Fruit fly (Drosophila melanogaster) whole organism, wandering third instar larva: ENCODE results near the gene CG13896.

Source experiments
- Abd-B ChIP-seq: fragments of >200 bp; optimal IDR thresholded peaks from 2 replicates; lab custom pipeline; 2017; ENCODE audit warnings: missing biosample characterization, missing genetic modification characterization
- CG32264 ChIP-seq: fragments of 200-800 bp; sonication (Bioruptor generic); optimal IDR thresholded peaks from 2 replicates; lab custom pipeline; 2016; ENCODE audit warnings: missing biosample characterization, missing genetic modification characterization
- CG9705 ChIP-seq: fragments of 200-800 bp; sonication (Bioruptor generic); optimal IDR thresholded peaks from 2 replicates; lab custom pipeline; 2018; ENCODE audit warnings: missing biosample characterization, mild to moderate bottlenecking, missing genetic modification characterization
- CrebA ChIP-seq: fragments of 200-800 bp; sonication (Bioruptor generic); optimal IDR thresholded peaks from 2 replicates; lab custom pipeline; 2016; ENCODE audit warnings: missing biosample characterization, mild to moderate bottlenecking, missing genetic modification characterization, borderline replicate concordance
- Dfd ChIP-seq: fragments of >200 bp; optimal IDR thresholded peaks from 2 replicates; lab custom pipeline; 2017; ENCODE audit warnings: missing biosample characterization, missing genetic modification characterization
- Dif ChIP-seq: fragments of 200-275, 200-300 bp; sonication (Bioruptor generic); optimal IDR thresholded peaks from 2 replicates; lab custom pipeline; 2018; ENCODE audit warnings: missing biosample characterization, missing genetic modification characterization; ENCODE audit not compliant: partially characterized antibody
- GATAd ChIP-seq: sonication (Bioruptor generic); optimal IDR thresholded peaks from 2 replicates; lab custom pipeline; 2016; ENCODE audit warnings: missing biosample characterization, missing genetic modification characterization
- HLH106 ChIP-seq: fragments of 200-800 bp; optimal IDR thresholded peaks from 3 replicates; lab custom pipeline; 2019; ENCODE audit warnings: missing biosample characterization, mild to moderate bottlenecking, missing genetic modification characterization, moderate library complexity
- Hnf4 ChIP-seq: fragments of 200-800 bp; sonication (Bioruptor generic); optimal IDR thresholded peaks from 2 replicates; lab custom pipeline; 2016; ENCODE audit warnings: missing biosample characterization, mild to moderate bottlenecking, missing genetic modification characterization
- Hr78 ChIP-seq: fragments of >200 bp; optimal IDR thresholded peaks from 2 replicates; lab custom pipeline; 2017; ENCODE audit warnings: missing biosample characterization, missing genetic modification characterization
- Hr83 ChIP-seq: fragments of 200-300 bp; sonication (Bioruptor generic); optimal IDR thresholded peaks from 2 replicates; lab custom pipeline; 2016; ENCODE audit warnings: missing biosample characterization, mild to moderate bottlenecking, missing genetic modification characterization, moderate library complexity; ENCODE audit not compliant: poor library complexity, severe bottlenecking
- Jra ChIP-seq: sonication (Bioruptor generic); optimal IDR thresholded peaks from 2 replicates; lab custom pipeline; 2016; ENCODE audit warnings: missing biosample characterization, missing genetic modification characterization
- Mio ChIP-seq: sonication (Bioruptor generic); optimal IDR thresholded peaks from 2 replicates; lab custom pipeline; 2016; ENCODE audit warnings: missing biosample characterization, missing genetic modification characterization
- Myc ChIP-seq: fragments of >200 bp; optimal IDR thresholded peaks from 2 replicates; lab custom pipeline; 2017
- N ChIP-seq: fragments of >200 bp; optimal IDR thresholded peaks from 2 replicates; lab custom pipeline; 2018; ENCODE audit warnings: missing biosample characterization, missing external identifiers, missing genetic modification characterization
- OdsH ChIP-seq: fragments of 200-800 bp; sonication (Bioruptor generic); optimal IDR thresholded peaks from 2 replicates; lab custom pipeline; 2016; ENCODE audit warnings: missing biosample characterization, mild to moderate bottlenecking, missing genetic modification characterization
- Rel ChIP-seq, 2 experiments: fragments of 200-800 bp; sonication (Bioruptor generic) in 1 of 2; optimal IDR thresholded peaks; 2 replicates in 1 of 2; 3 replicates in 1 of 2; lab custom pipeline; 2016 to 2019; ENCODE audit warnings: mild to moderate bottlenecking in 2 of 2, missing biosample characterization in 2 of 2, missing genetic modification characterization in 2 of 2, moderate library complexity in 1 of 2
- Sp1 ChIP-seq: fragments of 200-800 bp; sonication (Bioruptor generic); optimal IDR thresholded peaks from 3 replicates; lab custom pipeline; 2019; ENCODE audit warnings: missing biosample characterization, mild to moderate bottlenecking, missing genetic modification characterization, moderate library complexity
- br ChIP-seq: fragments of 200-800 bp; sonication (Bioruptor generic); optimal IDR thresholded peaks from 2 replicates; lab custom pipeline; 2016; ENCODE audit warnings: missing biosample characterization, missing genetic modification characterization
- brk ChIP-seq: fragments of 200-800 bp; sonication (Bioruptor generic); optimal IDR thresholded peaks from 2 replicates; lab custom pipeline; 2016; ENCODE audit warnings: missing biosample characterization, mild to moderate bottlenecking, missing genetic modification characterization
- dl ChIP-seq, 2 experiments: fragments of 175-275, 200-275 bp in 1 of 2; fragments of 200-275 bp in 1 of 2; sonication (Bioruptor generic); optimal IDR thresholded peaks; lab custom pipeline; 2018; ENCODE audit warnings: mild to moderate bottlenecking in 2 of 2, missing biosample characterization in 2 of 2, missing genetic modification characterization in 2 of 2, moderate library complexity in 2 of 2; ENCODE audit not compliant: partially characterized antibody in 2 of 2, insufficient read depth in 1 of 2
- dmrt93B ChIP-seq: fragments of 200-800 bp; sonication (Bioruptor generic); optimal IDR thresholded peaks from 2 replicates; lab custom pipeline; 2018; ENCODE audit warnings: missing biosample characterization, mild to moderate bottlenecking, missing genetic modification characterization
- ey ChIP-seq: fragments of 200-800 bp; sonication (Bioruptor generic); optimal IDR thresholded peaks from 2 replicates; lab custom pipeline; 2016; ENCODE audit warnings: missing biosample characterization, missing genetic modification characterization
- foxo ChIP-seq, 2 experiments: fragments of 200-800 bp; sonication (Bioruptor generic); optimal IDR thresholded peaks; 2 replicates in 1 of 2; 3 replicates in 1 of 2; lab custom pipeline; 2016 to 2017; ENCODE audit warnings: missing biosample characterization in 2 of 2, missing genetic modification characterization in 2 of 2
- fru ChIP-seq: fragments of 200-800 bp; sonication (Bioruptor generic); optimal IDR thresholded peaks from 3 replicates; lab custom pipeline; 2016; ENCODE audit warnings: missing biosample characterization, mild to moderate bottlenecking, missing genetic modification characterization
- h ChIP-seq: fragments of 200-800 bp; sonication (Bioruptor generic); optimal IDR thresholded peaks from 3 replicates; lab custom pipeline; 2016; ENCODE audit warnings: missing biosample characterization, mild to moderate bottlenecking, missing genetic modification characterization
- lola ChIP-seq: fragments of >200 bp; optimal IDR thresholded peaks from 2 replicates; lab custom pipeline; 2017; ENCODE audit warnings: missing biosample characterization, missing genetic modification characterization
- pan ChIP-seq: fragments of >200 bp; optimal IDR thresholded peaks from 2 replicates; lab custom pipeline; 2017
- psq ChIP-seq: fragments of 200-800 bp; sonication (Bioruptor generic); optimal IDR thresholded peaks from 3 replicates; lab custom pipeline; 2017; ENCODE audit warnings: missing biosample characterization, mild to moderate bottlenecking, missing genetic modification characterization, moderate library complexity
- rgr ChIP-seq: fragments of 200-800 bp; sonication (Bioruptor generic); optimal IDR thresholded peaks from 3 replicates; lab custom pipeline; 2016; ENCODE audit warnings: missing biosample characterization, mild to moderate bottlenecking, missing genetic modification characterization
- sage ChIP-seq: fragments of 200-800 bp; sonication (Bioruptor generic); optimal IDR thresholded peaks from 2 replicates; lab custom pipeline; 2016; ENCODE audit warnings: missing biosample characterization, mild to moderate bottlenecking, missing genetic modification characterization
- sv ChIP-seq: fragments of 200-800 bp; sonication (Bioruptor generic); optimal IDR thresholded peaks from 3 replicates; lab custom pipeline; 2016; ENCODE audit warnings: missing biosample characterization, missing genetic modification characterization
- tai ChIP-seq: sonication (Bioruptor generic); optimal IDR thresholded peaks from 2 replicates; lab custom pipeline; 2016; ENCODE audit warnings: missing biosample characterization, missing genetic modification characterization
- usp ChIP-seq: fragments of >200 bp; optimal IDR thresholded peaks from 2 replicates; lab custom pipeline; 2017; ENCODE audit warnings: missing biosample characterization, missing genetic modification characterization
- woc ChIP-seq: sonication (Bioruptor generic); optimal IDR thresholded peaks from 2 replicates; lab custom pipeline; 2016; ENCODE audit warnings: missing biosample characterization, mild to moderate bottlenecking, missing genetic modification characterization

Gene CG13896

DNA sequence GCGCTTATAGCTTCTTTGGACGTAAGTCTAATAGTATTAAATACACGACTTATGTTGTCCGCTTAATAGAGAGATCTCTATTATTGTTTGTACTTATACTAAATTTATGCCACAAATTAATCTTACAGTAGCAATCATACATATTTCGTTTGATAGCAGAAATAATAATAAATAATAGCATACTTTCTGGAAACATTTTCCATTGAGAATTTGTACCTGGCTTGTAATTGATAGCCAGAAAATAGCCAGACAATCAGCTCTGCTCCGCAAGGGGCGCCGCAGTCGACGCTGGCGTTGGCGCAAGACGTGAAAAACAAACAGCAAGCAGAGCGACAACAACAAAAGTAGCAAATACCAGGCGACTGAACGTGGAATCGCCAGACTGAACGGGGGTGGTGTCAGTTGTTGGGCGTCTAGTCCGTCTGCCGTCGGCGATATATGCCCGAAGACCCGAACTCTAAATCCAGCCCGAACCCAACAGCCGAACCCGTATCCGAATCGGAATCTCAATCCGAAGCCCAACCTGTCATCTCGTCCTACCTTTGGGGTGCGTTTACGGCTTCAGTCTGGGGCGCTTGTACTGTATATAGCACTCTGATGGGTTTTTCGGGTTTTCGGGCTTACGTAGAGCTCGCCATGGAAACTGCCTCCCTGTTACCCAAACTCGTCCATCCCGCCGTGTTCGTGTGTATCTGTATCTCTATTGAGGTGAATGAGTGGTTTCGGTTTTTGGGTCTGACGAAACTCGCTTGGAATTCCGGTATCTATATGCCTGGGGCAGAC lies 12.1 kb downstream of the CG13896 start (continued):
- TF ChIP-seq Hr83 (GFP tag; lab: Kevin White, UChicago) (no peak), Rel (GFP tag; optimal IDR thresholded peaks at IDR 0.05; lab: Kevin White, UChicago) (no peak), Rel (tag; optimal IDR thresholded peaks at IDR 0.05; lab: Kevin White, UChicago) (no peak), sv (GFP tag; lab: Kevin White, UChicago) (peak; percentile 33), br (GFP tag; lab: Kevin White, UChicago) (peak; percentile 47), CG32264 (no peak), Sp1 (GFP tag; lab: Kevin White, UChicago) (peak; percentile 42), psq (peak; percentile 32), HLH106 (tag; lab: Kevin White, UChicago) (peak; percentile 24), fru (peak; percentile 49), GATAd (GFP tag; lab: Kevin White, UChicago) (no peak), tai (no peak), Abd-B (GFP tag; lab: Kevin White, UChicago) (no peak), ey (GFP tag; lab: Kevin White, UChicago) (peak; percentile 35)
- TF ChIP-seq, all 38 proteins: peak for 14

DNA sequence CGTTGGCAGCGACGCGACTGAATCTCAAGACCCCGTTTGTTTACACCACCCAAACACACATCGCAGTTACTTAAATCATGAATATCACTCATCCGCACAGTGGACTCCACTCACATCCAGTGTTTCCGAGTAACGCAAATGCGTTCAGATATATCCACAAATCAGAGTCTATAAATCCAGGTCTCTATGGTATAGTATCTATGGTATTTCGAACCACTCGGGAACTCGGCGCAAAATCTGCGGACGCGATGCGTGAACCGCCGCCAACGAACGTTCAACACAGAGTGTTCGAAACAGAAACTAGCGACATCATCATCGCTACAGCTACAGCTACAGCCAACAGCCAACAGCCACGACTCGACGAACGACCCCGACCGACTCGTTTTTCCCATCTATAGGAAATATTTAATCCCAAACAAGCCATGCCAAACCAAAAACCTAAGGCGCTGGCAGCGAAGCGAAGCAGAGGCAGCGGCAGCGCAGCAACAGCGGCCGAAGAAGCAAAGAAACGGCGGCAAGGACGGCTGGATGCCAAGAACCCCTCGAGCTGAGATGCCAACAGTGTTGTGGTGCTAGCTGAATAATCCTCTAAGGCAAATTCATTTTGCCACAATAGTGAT lies 12.8 kb downstream of the CG13896 start, which contains the start of gene CG13894:
Gene CG13894, minus strand, starts transcription at position 397 of the 620 bp plus-strand sequence.
- no peak for TF ChIP-seq rgr (GFP tag; lab: Kevin White, UChicago)

DNA sequence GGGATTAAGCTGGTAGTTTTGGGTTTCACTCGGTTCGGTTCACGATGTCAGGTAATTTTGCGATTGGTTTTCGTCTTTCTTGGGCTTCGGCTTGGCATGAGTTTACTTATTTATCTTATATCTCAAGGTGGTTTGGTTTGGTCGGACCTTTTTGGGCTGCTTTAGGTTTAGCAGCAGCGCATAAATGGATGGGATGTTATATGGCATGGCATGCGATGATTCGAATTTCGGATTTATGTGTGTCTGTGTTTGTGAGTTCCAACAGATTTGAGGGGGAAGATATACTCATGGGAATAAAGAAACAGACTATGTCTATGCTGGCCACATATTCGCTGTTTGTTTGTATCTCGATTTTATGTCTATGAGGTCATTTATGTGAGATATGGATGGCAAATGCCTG lies 13.9 kb downstream of the CG13896 start:
- no peak for TF ChIP-seq dmrt93B
- TF ChIP-seq GATAd (GFP tag; lab: Kevin White, UChicago), result no peak
- TF ChIP-seq Hr78, result no peak
- TF ChIP-seq CrebA (GFP tag; lab: Kevin White, UChicago), result no peak
- no peak for TF ChIP-seq Hr83 (GFP tag; lab: Kevin White, UChicago)
- TF ChIP-seq tai, result no peak
- no peak for TF ChIP-seq sv (GFP tag; lab: Kevin White, UChicago)
- no peak for TF ChIP-seq lola (GFP tag; lab: Kevin White, UChicago)

DNA sequence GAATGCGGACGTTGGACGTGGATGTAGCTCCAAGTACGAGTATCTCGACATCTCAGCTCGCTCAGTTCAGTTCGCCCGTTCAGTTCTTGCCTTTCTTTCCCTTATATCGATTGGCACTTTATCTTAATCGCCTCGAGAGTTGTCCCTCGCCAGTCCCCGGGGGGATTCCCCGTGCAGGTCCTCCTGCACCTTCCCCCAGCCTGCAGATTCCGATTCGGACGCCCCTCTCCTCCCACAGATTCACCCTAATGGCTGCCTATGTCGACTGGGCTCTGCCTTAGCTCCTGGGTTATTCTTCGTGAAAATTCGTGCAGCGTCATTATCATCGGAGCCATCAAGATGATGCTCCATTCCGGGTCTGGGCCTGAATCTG lies 14.6 kb downstream of the CG13896 start:
- TF ChIP-seq sage (GFP tag; lab: Kevin White, UChicago) (no peak), Rel (GFP tag; optimal IDR thresholded peaks at IDR 0.05; lab: Kevin White, UChicago) (no peak), Rel (tag; optimal IDR thresholded peaks at IDR 0.05; lab: Kevin White, UChicago) (peak; percentile 86)

DNA sequence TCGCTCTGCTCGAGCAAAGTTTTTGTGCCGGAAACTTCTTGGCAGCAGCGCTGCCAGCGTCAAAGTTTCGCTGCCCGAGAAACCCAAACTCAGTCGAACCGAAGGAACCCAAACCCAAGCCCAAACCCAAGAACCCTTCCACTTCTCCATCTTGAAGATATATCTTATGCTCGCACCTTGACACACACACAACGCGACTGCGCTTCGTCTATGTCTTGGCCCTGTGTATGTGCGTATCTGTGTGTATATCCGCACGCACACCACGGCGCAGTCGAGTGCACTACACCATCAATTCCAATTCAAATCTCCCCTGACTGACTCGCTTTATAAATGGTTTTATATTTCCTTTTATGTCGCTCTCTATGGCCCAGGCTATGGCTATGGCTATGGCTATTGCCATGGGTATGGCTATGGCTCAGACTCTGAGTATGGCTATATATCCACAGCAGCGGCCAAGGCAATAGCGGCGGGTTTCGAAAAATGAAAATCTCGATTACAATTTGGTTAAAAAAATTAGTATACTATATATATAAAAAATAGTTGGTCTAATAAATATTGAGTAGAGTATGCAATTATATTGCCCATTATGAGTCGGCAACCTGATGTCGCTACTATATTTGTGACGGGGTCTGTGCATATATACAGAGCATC lies 15.1 kb downstream of the CG13896 start:
- TF ChIP-seq Dfd, result no peak
- TF ChIP-seq Hr83 (GFP tag; lab: Kevin White, UChicago), result peak; percentile 16
- TF ChIP-seq brk (GFP tag; lab: Kevin White, UChicago), result no peak
- TF ChIP-seq sv (GFP tag; lab: Kevin White, UChicago), result peak; percentile 86
- TF ChIP-seq woc (GFP tag; lab: Kevin White, UChicago), result peak; percentile 65
- TF ChIP-seq Myc, result no peak
- no peak for TF ChIP-seq lola (GFP tag; lab: Kevin White, UChicago)
- no peak for TF ChIP-seq N (GFP tag; lab: Kevin White, UChicago)
- TF ChIP-seq dmrt93B, result peak; percentile 83
- TF ChIP-seq CG32264, result peak; percentile 56
- peak; percentile 92 for TF ChIP-seq h (GFP tag; lab: Kevin White, UChicago)
- no peak for TF ChIP-seq Dif (GFP tag; lab: Kevin White, UChicago)
- peak; percentile 78 for TF ChIP-seq sage (GFP tag; lab: Kevin White, UChicago)
- no peak for TF ChIP-seq CrebA (GFP tag; lab: Kevin White, UChicago)
- peak; percentile 82 for TF ChIP-seq psq
- peak; percentile 82 for TF ChIP-seq Rel (GFP tag; optimal IDR thresholded peaks at IDR 0.05; lab: Kevin White, UChicago)
- no peak for TF ChIP-seq Rel (tag; optimal IDR thresholded peaks at IDR 0.05; lab: Kevin White, UChicago)
- TF ChIP-seq Hnf4 (GFP tag; lab: Kevin White, UChicago), result no peak
- no peak for TF ChIP-seq Hr78
- TF ChIP-seq Mio, result no peak
- TF ChIP-seq dl (GFP tag; optimal IDR thresholded peaks at IDR 0.05; lab: Kevin White, UChicago; ENCODE audit: insufficient read depth in 1 of 2, partially characterized antibody in 2 of 2), result no peak
- peak; percentile 67 for TF ChIP-seq CG9705 (GFP tag; lab: Kevin White, UChicago)
- TF ChIP-seq pan (lab: Kevin White, UChicago), result no peak
- peak; percentile 88 for TF ChIP-seq Sp1 (GFP tag; lab: Kevin White, UChicago)
- no peak for TF ChIP-seq usp (GFP tag; lab: Kevin White, UChicago)
- TF ChIP-seq rgr (GFP tag; lab: Kevin White, UChicago), result peak; percentile 85
- peak; percentile 71 for TF ChIP-seq ey (GFP tag; lab: Kevin White, UChicago)
- peak in 1 of 2 experiments; percentile 88 for TF ChIP-seq foxo (GFP tag; optimal IDR thresholded peaks at IDR 0.05; lab: Kevin White, UChicago)
- TF ChIP-seq Jra (GFP tag; lab: Kevin White, UChicago), result peak; percentile 37
- peak; percentile 67 for TF ChIP-seq br (GFP tag; lab: Kevin White, UChicago)
- no peak for TF ChIP-seq Abd-B (GFP tag; lab: Kevin White, UChicago)
- no peak for TF ChIP-seq tai
- TF ChIP-seq OdsH (GFP tag; lab: Kevin White, UChicago), result peak; percentile 84
- TF ChIP-seq GATAd (GFP tag; lab: Kevin White, UChicago), result no peak
